Fruit fly (Drosophila melanogaster): Measurements from ENCODE around the gene CG15459.

The CG15459 gene

dm6 chrX:20429482-20430204, 16.3 kb upstream of the CG15459 start, which contains the start of the genes CG11710 and mal (continued):
- TF ChIP-seq Dbx (GFP tag; IDR thresholded peaks at IDR 0.05) = peak; percentile 82
- peak; percentile 69 for TF ChIP-seq CG13775 (GFP tag; optimal IDR thresholded peaks at IDR 0.05)
- TF ChIP-seq trh (GFP tag; optimal IDR thresholded peaks at IDR 0.05) = peak; percentile 48
- TF ChIP-seq hbn (GFP tag; IDR thresholded peaks at IDR 0.05; ENCODE audit: partially characterized antibody) = no peak
- peak; percentile 80 for TF ChIP-seq CG14710 (tag; optimal IDR thresholded peaks at IDR 0.05)
- peak; percentile 52 for TF ChIP-seq CG8388 (GFP tag; optimal IDR thresholded peaks at IDR 0.05)
- TF ChIP-seq toy (GFP tag; IDR thresholded peaks at IDR 0.05) = no peak
- peak; percentile 86 for TF ChIP-seq CG18262 (tag; optimal IDR thresholded peaks at IDR 0.05)
- peak; percentile 73 for TF ChIP-seq CG31224 (GFP tag; IDR thresholded peaks at IDR 0.05)
- no peak for TF ChIP-seq CkIIα-i1 (GFP tag; IDR thresholded peaks at IDR 0.05)
- peak; percentile 62 for TF ChIP-seq CG9727 (GFP tag; optimal IDR thresholded peaks at IDR 0.05)
- TF ChIP-seq crol (GFP tag; IDR thresholded peaks at IDR 0.05) = no peak
- peak; percentile 82 for TF ChIP-seq CG12659 (GFP tag; optimal IDR thresholded peaks at IDR 0.05)
- peak; percentile 79 for TF ChIP-seq CG4424 (GFP tag; optimal IDR thresholded peaks at IDR 0.05)
- TF ChIP-seq ase (GFP tag; IDR thresholded peaks at IDR 0.05) = no peak
- peak; percentile 85 for TF ChIP-seq Meics (GFP tag; optimal IDR thresholded peaks at IDR 0.05)
- no peak for TF ChIP-seq gsb (GFP tag; IDR thresholded peaks at IDR 0.05)
- TF ChIP-seq ssp (GFP tag; IDR thresholded peaks at IDR 0.05) = peak; percentile 69
- TF ChIP-seq Myb (GFP tag; optimal IDR thresholded peaks at IDR 0.05) = peak; percentile 47
- no peak for TF ChIP-seq inv (GFP tag; IDR thresholded peaks at IDR 0.05; ENCODE audit: partially characterized antibody)
- peak; percentile 2 for TF ChIP-seq schlank (tag; optimal IDR thresholded peaks at IDR 0.05)
- peak; percentile 66 for TF ChIP-seq CG3995 (GFP tag; optimal IDR thresholded peaks at IDR 0.05)
- TF ChIP-seq trem (tag; optimal IDR thresholded peaks at IDR 0.05) = peak; percentile 60
- TF ChIP-seq bcd (GFP tag; optimal IDR thresholded peaks at IDR 0.05) = peak; percentile 78
- peak; percentile 58 for TF ChIP-seq stc (GFP tag; IDR thresholded peaks at IDR 0.05)
- peak; percentile 40 for TF ChIP-seq Atf-2 (GFP tag; optimal IDR thresholded peaks at IDR 0.05)
- peak; percentile 45 for TF ChIP-seq CG18011 (GFP tag; optimal IDR thresholded peaks at IDR 0.05)
- TF ChIP-seq dan (GFP tag; IDR thresholded peaks at IDR 0.05) = no peak
- TF ChIP-seq CG34224 (GFP tag; IDR thresholded peaks at IDR 0.05; ENCODE audit: partially characterized antibody) = peak; percentile 51; the same call in 1 of the 3 replicates
- TF ChIP-seq Drgx (GFP tag; IDR thresholded peaks at IDR 0.05) = peak; percentile 63; the same call in 1 of the 2 replicates
- peak; percentile 77 for TF ChIP-seq nerfin-1 (tag; optimal IDR thresholded peaks at IDR 0.05)
- TF ChIP-seq CoRest (tag; optimal IDR thresholded peaks at IDR 0.05) = peak; percentile 84
- no peak for TF ChIP-seq cas (GFP tag; IDR thresholded peaks at IDR 0.05)
- TF ChIP-seq CG12104 (GFP tag; optimal IDR thresholded peaks at IDR 0.05) = peak; percentile 77
- no peak for TF ChIP-seq zf30C (GFP tag; optimal IDR thresholded peaks at IDR 0.05)
- TF ChIP-seq CG43689 (GFP tag; IDR thresholded peaks at IDR 0.05) = no peak; the same call in 1 of the 2 replicates
- TF ChIP-seq br (optimal IDR thresholded peaks at IDR 0.05) = no peak
- peak; percentile 93 for TF ChIP-seq CG17361 (GFP tag; IDR thresholded peaks at IDR 0.05)
- TF ChIP-seq NK7.1 (GFP tag; optimal IDR thresholded peaks at IDR 0.05) = peak; percentile 73
- TF ChIP-seq kah (GFP tag; optimal IDR thresholded peaks at IDR 0.05) = peak; percentile 60
- TF ChIP-seq CG11085 (GFP tag; IDR thresholded peaks at IDR 0.05) = peak; percentile 57; the same call in 1 of the 2 replicates
- peak; percentile 33; the same call in 1 of the 2 replicates for TF ChIP-seq tna (GFP tag; IDR thresholded peaks at IDR 0.05; ENCODE audit: partially characterized antibody)
- TF ChIP-seq CG7372 (GFP tag; IDR thresholded peaks at IDR 0.05) = peak; percentile 73; the same call in 1 of the 2 replicates
- TF ChIP-seq gcm (GFP tag; optimal IDR thresholded peaks at IDR 0.05) = no peak
- TF ChIP-seq Dek (tag; optimal IDR thresholded peaks at IDR 0.05) = peak; percentile 65
- peak; percentile 57 for TF ChIP-seq HmgZ (tag; optimal IDR thresholded peaks at IDR 0.05)
- peak; percentile 57; the same call in 2 of the 3 replicates for TF ChIP-seq CG14860 (GFP tag; IDR thresholded peaks at IDR 0.05; ENCODE audit: partially characterized antibody)
- TF ChIP-seq CG31365 (tag; optimal IDR thresholded peaks at IDR 0.05) = peak; percentile 71
- TF ChIP-seq CG11696 (GFP tag; IDR thresholded peaks at IDR 0.05) = no peak
